Fruit fly (Drosophila melanogaster) whole organism: ENCODE measurements around the gene CG12012.

Experiments
- CG8478 ChIP-seq: fragments of >200 bp; optimal IDR thresholded peaks from 2 replicates; lab custom pipeline; 2018; ENCODE audit warnings: inconsistent platforms
- EcR ChIP-seq, 2 experiments: fragments of >200 bp; optimal IDR thresholded peaks; 2 replicates each; lab custom pipeline; 2017; ENCODE audit warnings: missing biosample characterization in 2 of 2, missing genetic modification characterization in 2 of 2, missing genetic modification reagents in 2 of 2
- pan ChIP-seq: fragments of >200 bp; optimal IDR thresholded peaks from 2 replicates; lab custom pipeline; 2017
- psq ChIP-seq: fragments of >200 bp; optimal IDR thresholded peaks from 2 replicates; lab custom pipeline; 2017
- usp ChIP-seq: fragments of >200 bp; optimal IDR thresholded peaks from 2 replicates; lab custom pipeline; 2017; ENCODE audit warnings: missing biosample characterization, missing genetic modification characterization, mixed read lengths

DNA sequence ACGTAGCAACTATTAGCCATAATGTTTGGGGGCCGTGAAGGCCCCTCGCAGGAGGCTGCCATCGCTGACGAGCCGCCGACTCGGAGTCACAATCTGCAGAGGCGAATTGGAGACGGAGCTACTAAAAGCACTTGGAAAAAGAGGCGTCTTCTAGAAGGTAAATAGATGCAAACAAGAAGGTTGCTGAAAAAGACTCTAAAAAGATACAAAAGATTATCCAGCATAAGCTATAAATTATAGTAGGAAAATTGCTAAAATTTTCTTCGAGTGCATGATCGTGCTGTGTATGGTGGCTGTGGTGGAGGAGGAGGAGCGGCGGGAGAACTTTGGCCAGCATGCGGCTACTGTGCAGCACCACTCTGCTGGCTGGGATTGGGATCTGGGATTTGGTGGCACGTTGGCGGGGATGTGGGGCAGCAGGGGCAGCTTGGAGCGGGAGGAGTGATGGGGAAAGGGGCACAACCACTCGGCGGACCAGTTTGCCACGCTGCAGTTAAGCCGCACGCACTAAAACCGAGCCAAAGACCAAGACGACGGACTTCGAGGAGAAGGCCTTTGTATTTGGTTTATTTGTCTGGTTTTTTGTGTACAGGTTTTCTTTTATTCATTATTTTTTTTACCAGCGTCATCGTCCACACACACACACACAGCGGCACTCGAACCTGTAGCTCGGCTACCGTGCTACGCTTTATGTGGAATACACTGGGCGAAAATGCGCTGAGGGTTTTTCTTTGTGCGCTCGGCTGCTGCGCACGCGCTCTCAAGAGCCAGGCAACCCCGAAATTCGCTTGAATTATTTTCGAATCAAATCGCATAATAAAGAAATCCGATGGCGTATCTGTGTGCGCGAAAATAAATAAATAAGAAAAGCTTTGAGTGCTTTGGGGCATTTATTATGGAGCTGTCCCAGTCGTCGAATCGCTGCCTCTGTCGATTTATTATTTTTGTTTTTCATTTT lies 12.4 kb downstream of the CG12012 start:
- TF ChIP-seq psq (lab: Kevin White, UChicago) (no peak), EcR (GFP tag; optimal IDR thresholded peaks at IDR 0.05; lab: Kevin White, UChicago) (no peak), usp (GFP tag; lab: Kevin White, UChicago) (no peak), pan (lab: Kevin White, UChicago) (no peak), CG8478 (lab: Kevin White, UChicago) (no peak)
